Fruit fly (Drosophila melanogaster): ENCODE data around the gene Best2.

The Best2 gene

DNA sequence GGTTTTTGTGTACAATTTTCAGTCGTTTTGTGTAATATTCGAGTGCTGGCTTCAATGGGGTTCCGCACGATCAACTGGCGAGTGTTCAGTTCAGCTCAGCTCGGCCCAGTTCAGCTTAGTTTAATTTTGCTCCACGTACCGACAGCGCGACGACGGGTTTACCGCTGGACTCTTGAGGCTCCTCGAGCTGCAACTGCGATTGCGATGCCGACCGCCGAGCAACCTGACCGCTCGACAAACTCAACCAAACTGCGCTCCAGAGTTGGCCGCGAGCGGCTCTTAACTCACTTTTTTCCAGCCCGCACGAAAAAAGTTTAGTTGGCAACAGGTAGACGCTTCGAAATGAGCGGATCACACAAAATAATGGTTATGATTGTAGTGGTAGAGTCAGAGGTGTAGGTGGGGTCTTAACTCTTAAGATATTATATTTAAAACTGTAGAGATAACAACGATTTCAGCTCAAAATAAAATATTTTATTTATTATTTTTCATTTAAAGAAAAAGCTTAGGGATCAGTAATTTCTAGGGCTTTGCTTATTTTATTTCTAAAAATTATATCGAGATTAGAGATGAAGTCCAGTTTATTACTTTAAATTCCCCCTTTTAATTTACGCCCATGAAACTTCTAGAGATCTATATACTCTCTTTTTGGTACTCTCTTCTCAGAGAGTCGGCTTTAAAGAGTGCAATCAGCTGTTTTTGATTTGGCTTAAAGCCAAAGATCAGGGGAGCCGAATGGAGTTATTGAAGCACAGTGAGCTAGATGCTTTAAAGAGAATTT is at the start of gene Best2:
Best2 (minus strand) TSS at position 258 of the 781 bp plus-strand sequence.
- TF ChIP-seq CG17801 (GFP tag; optimal IDR thresholded peaks at IDR 0.05; ENCODE audit: partially characterized antibody), result peak; percentile 96

- TF ChIP-seq CG17801 (GFP tag; optimal IDR thresholded peaks at IDR 0.05; ENCODE audit: partially characterized antibody), result no peak
Measured at dm6 chr3L:6304859-6305258, 48.4 kb upstream of the Best2 start.

- no peak for TF ChIP-seq CG17801 (GFP tag; optimal IDR thresholded peaks at IDR 0.05; ENCODE audit: partially characterized antibody)
Measured at dm6 chr3L:6302500-6302899, 46.0 kb upstream of the Best2 start.

dm6 chr3L:6296611-6297010 is 40.1 kb upstream of the Best2 start:
- TF ChIP-seq CG17801 (GFP tag; optimal IDR thresholded peaks at IDR 0.05; ENCODE audit: partially characterized antibody), result no peak

DNA sequence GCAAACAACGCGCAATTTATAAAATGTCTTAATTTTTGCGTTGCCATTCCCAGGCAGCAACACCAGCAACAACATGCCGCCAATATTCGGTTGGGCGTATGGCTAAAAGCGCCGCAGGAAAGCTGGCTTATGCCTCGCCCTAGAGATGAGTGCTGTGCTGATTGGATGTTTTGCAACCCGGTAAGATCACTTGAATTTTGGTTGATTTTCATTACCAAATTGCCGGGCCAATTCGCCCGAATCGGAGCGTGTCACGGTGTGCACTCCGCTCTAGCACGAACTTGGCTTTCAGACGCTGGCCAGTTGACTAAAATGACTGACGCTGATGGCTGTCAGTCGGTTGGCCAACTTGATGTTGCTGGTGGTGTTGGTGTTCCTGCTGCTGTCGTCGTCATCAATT is 28.9 kb upstream of the Best2 start:
- TF ChIP-seq CG17801 (GFP tag; optimal IDR thresholded peaks at IDR 0.05; ENCODE audit: partially characterized antibody), result no peak

DNA sequence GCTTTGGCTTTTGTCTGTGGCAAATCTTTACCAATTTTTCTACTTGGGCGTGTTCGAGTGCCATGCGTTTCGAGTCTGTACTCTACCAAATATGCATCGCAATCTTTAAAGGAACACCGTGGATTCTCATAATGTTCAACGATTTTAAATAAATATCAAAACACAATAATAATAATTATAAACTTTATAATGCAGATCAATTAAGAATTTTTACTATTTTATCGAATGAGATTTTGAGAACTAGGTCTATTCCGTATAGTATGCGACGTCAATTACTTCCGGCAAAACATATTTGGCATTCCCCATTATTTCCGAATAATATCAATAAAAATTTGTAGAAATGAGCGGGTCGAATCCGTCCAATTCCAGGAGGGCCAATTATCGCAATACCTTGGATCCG is 19.0 kb upstream of the Best2 start, which contains the start of gene CG43168:
CG43168 (plus strand) TSS at position 301 of the 400 bp plus-strand sequence.
- no peak for TF ChIP-seq CG17801 (GFP tag; optimal IDR thresholded peaks at IDR 0.05; ENCODE audit: partially characterized antibody)

DNA sequence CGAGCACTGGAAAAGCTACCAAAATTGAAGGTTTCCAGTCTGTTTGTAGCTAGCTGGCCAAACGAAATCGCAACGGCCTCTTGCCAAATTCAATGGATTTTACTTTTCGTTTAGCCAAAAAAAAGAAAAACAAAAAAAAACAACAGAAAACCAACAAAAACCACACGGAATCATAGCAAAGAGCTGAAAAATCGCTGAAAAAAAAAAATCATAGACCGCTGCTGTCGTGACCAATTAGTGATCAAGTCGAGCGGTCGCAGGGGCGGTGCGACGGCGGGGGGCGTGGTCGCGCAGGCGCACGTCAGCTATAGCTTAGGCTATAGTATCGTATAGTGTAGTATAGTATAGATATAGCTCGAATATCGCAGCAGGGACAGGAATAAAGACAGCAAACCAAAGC is 18.5 kb upstream of the Best2 start:
- TF ChIP-seq CG17801 (GFP tag; optimal IDR thresholded peaks at IDR 0.05; ENCODE audit: partially characterized antibody), result no peak

- TF ChIP-seq CG17801 (GFP tag; optimal IDR thresholded peaks at IDR 0.05; ENCODE audit: partially characterized antibody), result no peak
Measured at dm6 chr3L:6270283-6270682, 13.8 kb upstream of the Best2 start.

- no peak for TF ChIP-seq CG17801 (GFP tag; optimal IDR thresholded peaks at IDR 0.05; ENCODE audit: partially characterized antibody)
Measured at dm6 chr3L:6269003-6269402, 12.5 kb upstream of the Best2 start.

dm6 chr3L:6268076-6268475 is 11.6 kb upstream of the Best2 start:
- TF ChIP-seq CG17801 (GFP tag; optimal IDR thresholded peaks at IDR 0.05; ENCODE audit: partially characterized antibody), result no peak

DNA sequence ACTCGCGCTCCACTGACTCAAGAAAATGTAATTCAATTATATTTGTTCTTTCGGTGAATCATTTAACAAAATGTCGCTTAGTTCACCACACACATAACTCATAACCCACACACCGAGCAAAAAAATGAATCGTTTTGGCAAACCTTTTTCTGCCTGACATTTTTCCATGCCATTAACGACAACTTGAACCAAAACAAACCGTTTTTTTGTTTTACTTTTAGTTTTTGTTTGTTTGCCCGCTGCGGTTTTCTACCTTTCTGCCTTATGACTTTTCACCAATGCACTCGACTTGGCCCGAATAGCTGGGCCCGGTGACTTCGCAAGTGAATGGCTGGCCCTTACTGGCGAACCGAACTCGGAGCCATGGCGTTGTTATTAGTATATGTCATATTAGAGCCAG is 11.0 kb upstream of the Best2 start:
- TF ChIP-seq CG17801 (GFP tag; optimal IDR thresholded peaks at IDR 0.05; ENCODE audit: partially characterized antibody), result no peak

- no peak for TF ChIP-seq CG17801 (GFP tag; optimal IDR thresholded peaks at IDR 0.05; ENCODE audit: partially characterized antibody)
Measured at dm6 chr3L:6266321-6266720, 9.9 kb upstream of the Best2 start.

- TF ChIP-seq CG17801 (GFP tag; optimal IDR thresholded peaks at IDR 0.05; ENCODE audit: partially characterized antibody), result no peak
Measured at dm6 chr3L:6263896-6264841, 7.7 kb upstream of the Best2 start.

- no peak for TF ChIP-seq CG17801 (GFP tag; optimal IDR thresholded peaks at IDR 0.05; ENCODE audit: partially characterized antibody)
Measured at dm6 chr3L:6263470-6263869, 7.0 kb upstream of the Best2 start.

- TF ChIP-seq CG17801 (GFP tag; optimal IDR thresholded peaks at IDR 0.05; ENCODE audit: partially characterized antibody), result peak; percentile 75
Measured at dm6 chr3L:6262644-6263404, 6.4 kb upstream of the Best2 start, which contains the start of gene Ldh. Gene Ldh (minus strand): TSS chr3L:6262694.
